Worm (Caenorhabditis elegans) whole organism, early embryonic: ENCODE results near the gene F13H8.2.

Source experiments
- B0310.2 ChIP-seq: sonication (generic microtip); optimal IDR thresholded peaks from 2 replicates; lab custom pipeline; 2016; ENCODE audit warnings: mild to moderate bottlenecking, missing genetic modification characterization, missing compliant biosample characterization
- F13C5.2 ChIP-seq: sonication (generic microtip); optimal IDR thresholded peaks from 2 replicates; lab custom pipeline; 2017; ENCODE audit warnings: mild to moderate bottlenecking, missing genetic modification characterization, inconsistent platforms, missing compliant biosample characterization
- aly-1 ChIP-seq: sonication (generic microtip); optimal IDR thresholded peaks from 2 replicates; lab custom pipeline; 2016; ENCODE audit warnings: missing genetic modification characterization, missing compliant biosample characterization
- ama-1 ChIP-seq: fragments of 150-350 bp; optimal IDR thresholded peaks from 2 replicates; lab custom pipeline; 2014
- ceh-13 ChIP-seq: fragments of 200-800 bp; sonication (Bioruptor generic); optimal IDR thresholded peaks from 2 replicates; lab custom pipeline; 2018; ENCODE audit warnings: mild to moderate bottlenecking, missing genetic modification characterization, missing compliant biosample characterization
- ceh-36 ChIP-seq: sonication (generic microtip); optimal IDR thresholded peaks from 2 replicates; lab custom pipeline; 2016; ENCODE audit warnings: missing genetic modification characterization, inconsistent platforms, missing compliant biosample characterization
- ets-7 ChIP-seq: sonication (generic microtip); optimal IDR thresholded peaks from 2 replicates; lab custom pipeline; 2016; ENCODE audit warnings: missing genotype, missing genetic modification characterization, missing compliant biosample characterization
- flt-1 ChIP-seq: fragments of 200-800 bp; sonication (Bioruptor generic); IDR thresholded peaks from 2 replicates; pipeline ENCODE4 v1.3.6; 2022; ENCODE audit warnings: missing genetic modification characterization, missing compliant biosample characterization
- hmbx-1 ChIP-seq: sonication (generic microtip); optimal IDR thresholded peaks from 2 replicates; lab custom pipeline; 2016; ENCODE audit warnings: mild to moderate bottlenecking, missing genetic modification characterization, missing compliant biosample characterization
- hmg-4 ChIP-seq: fragments of 200-800 bp; sonication (Bioruptor generic); optimal IDR thresholded peaks from 2 replicates; lab custom pipeline; 2018; ENCODE audit warnings: mild to moderate bottlenecking, missing genetic modification characterization, missing compliant biosample characterization
- hnd-1 ChIP-seq: sonication (generic microtip); optimal IDR thresholded peaks from 2 replicates; lab custom pipeline; 2016; ENCODE audit warnings: missing genetic modification characterization, missing compliant biosample characterization
- pes-1 ChIP-seq: fragments of 200-800 bp; sonication (Bioruptor generic); IDR thresholded peaks from 2 replicates; pipeline ENCODE4 v1.3.6; 2022; ENCODE audit warnings: missing genetic modification reagents, missing genetic modification characterization, missing compliant biosample characterization
- scrt-1 ChIP-seq: fragments of 200-800 bp; sonication (Bioruptor generic); IDR thresholded peaks from 2 replicates; pipeline ENCODE4 v1.3.6; 2022; ENCODE audit warnings: missing genetic modification characterization, missing compliant biosample characterization
- sea-1 ChIP-seq: fragments of 200-800 bp; sonication (Bioruptor generic); conservative IDR thresholded peaks from 2 replicates; pipeline ENCODE4 v1.3.6; 2022; ENCODE audit warnings: missing genetic modification characterization, missing compliant biosample characterization
- tbx-11 ChIP-seq: fragments of 200-800 bp; sonication (Bioruptor generic); IDR thresholded peaks from 2 replicates; pipeline ENCODE4 v1.3.6; 2022; ENCODE audit warnings: missing genetic modification characterization, missing compliant biosample characterization
- tbx-37 ChIP-seq: fragments of 200-800 bp; sonication (Bioruptor generic); conservative IDR thresholded peaks from 2 replicates; pipeline ENCODE4 v1.3.6; 2022; ENCODE audit warnings: missing genetic modification reagents, missing genetic modification characterization, missing compliant biosample characterization
- tra-4 ChIP-seq: sonication (generic microtip); optimal IDR thresholded peaks from 2 replicates; lab custom pipeline; 2017; ENCODE audit warnings: missing genetic modification characterization, missing compliant biosample characterization

Gene F13H8.2

ce11 chrII:6269805-6270414, at the start of gene F13H8.2:
Gene F13H8.2 (plus strand): TSS chrII:6270364.
- 0 out of 2 replicates have a peak, but pooled peaks have one; percentile 23 for TF ChIP-seq tbx-11
- TF ChIP-seq tra-4 (tag; lab: Kevin White, UChicago), result no peak
- TF ChIP-seq pes-1, result no peak; the same call in 1 of the 2 replicates
- TF ChIP-seq sea-1 (GFP tag; lab: Robert Waterston, UW), result no peak
- peak; percentile 73; the same call in 1 of the 2 replicates for TF ChIP-seq scrt-1 (GFP tag; lab: Robert Waterston, UW)
- TF ChIP-seq F13C5.2 (tag; lab: Kevin White, UChicago), result peak; percentile 28
- no peak for TF ChIP-seq B0310.2 (tag; lab: Kevin White, UChicago)
- peak; percentile 51; the same call in 1 of the 2 replicates for TF ChIP-seq tbx-37
- peak; percentile 47 for TF ChIP-seq ceh-36 (tag; lab: Kevin White, UChicago)
- peak; percentile 23; the same call in 1 of the 2 replicates for TF ChIP-seq flt-1 (GFP tag; lab: Robert Waterston, UW)
- no peak for TF ChIP-seq hmg-4 (GFP tag; lab: Kevin White, UChicago)

ce11 chrII:6221470-6221869, 48.7 kb upstream of the F13H8.2 start:
- TF ChIP-seq ama-1 (no peak), aly-1 (tag; lab: Kevin White, UChicago) (no peak), ets-7 (tag; lab: Kevin White, UChicago) (no peak)

DNA sequence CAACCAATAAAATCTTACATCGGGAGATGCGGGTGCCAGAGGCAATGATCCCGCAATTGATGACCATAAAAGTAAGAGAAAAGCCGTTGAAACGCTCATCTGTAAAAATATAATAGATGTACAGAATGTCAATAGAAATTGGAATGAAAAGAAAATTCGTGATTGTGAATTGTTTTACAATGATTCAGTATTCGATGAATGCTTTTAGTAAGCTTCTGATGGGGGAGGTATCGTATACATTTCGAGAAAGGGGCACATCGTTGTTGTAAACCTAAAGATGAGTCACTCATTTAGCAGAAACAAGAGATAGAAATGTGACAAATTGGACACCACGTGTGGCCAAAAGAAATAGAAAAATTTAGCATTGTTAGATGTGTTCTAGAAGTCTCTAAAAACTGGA, 47.6 kb upstream of the F13H8.2 start, which contains the start of gene C30B5.6:
TSS of gene C30B5.6 (minus strand) at position 101 of the 400 bp plus-strand sequence.
- no peak for TF ChIP-seq ceh-13 (GFP tag; lab: Kevin White, UChicago)
- no peak for TF ChIP-seq tbx-11
- TF ChIP-seq ceh-36 (tag; lab: Kevin White, UChicago), result no peak
- no peak for TF ChIP-seq aly-1 (tag; lab: Kevin White, UChicago)
- TF ChIP-seq hmbx-1 (tag; lab: Kevin White, UChicago), result no peak
- TF ChIP-seq ets-7 (tag; lab: Kevin White, UChicago), result no peak
- TF ChIP-seq B0310.2 (tag; lab: Kevin White, UChicago), result no peak
- no peak for TF ChIP-seq hnd-1 (tag; lab: Kevin White, UChicago)
- TF ChIP-seq tbx-37, result no peak
- TF ChIP-seq pes-1, result no peak
- TF ChIP-seq tra-4 (tag; lab: Kevin White, UChicago), result no peak
- no peak for TF ChIP-seq F13C5.2 (tag; lab: Kevin White, UChicago)
- no peak for TF ChIP-seq hmg-4 (GFP tag; lab: Kevin White, UChicago)
- TF ChIP-seq flt-1 (GFP tag; lab: Robert Waterston, UW), result no peak
- no peak for TF ChIP-seq sea-1 (GFP tag; lab: Robert Waterston, UW)
- TF ChIP-seq scrt-1 (GFP tag; lab: Robert Waterston, UW), result no peak
- no peak for TF ChIP-seq ama-1

DNA sequence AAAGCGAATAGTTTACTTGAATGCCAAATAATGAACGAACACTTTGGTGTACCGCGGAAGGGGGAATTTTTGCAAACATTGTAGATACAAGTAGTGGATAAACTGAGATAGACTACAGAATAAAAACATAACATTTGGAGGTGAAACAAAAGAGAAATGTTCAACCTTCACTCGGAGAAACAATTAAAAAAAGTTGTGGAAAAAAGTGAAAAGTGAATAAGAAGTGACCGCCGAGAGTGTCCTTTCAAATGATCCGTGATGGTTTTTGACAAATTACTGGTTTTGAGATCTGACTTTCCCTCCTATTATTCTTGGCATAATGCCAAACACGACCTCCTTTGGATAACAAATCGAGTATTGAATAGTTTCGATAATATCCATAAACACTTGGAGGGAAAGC, 46.4 kb upstream of the F13H8.2 start:
- TF ChIP-seq flt-1 (GFP tag; lab: Robert Waterston, UW) (no peak), tra-4 (tag; lab: Kevin White, UChicago) (no peak), ets-7 (tag; lab: Kevin White, UChicago) (no peak), ama-1 (no peak), sea-1 (GFP tag; lab: Robert Waterston, UW) (no peak), ceh-36 (tag; lab: Kevin White, UChicago) (no peak), F13C5.2 (tag; lab: Kevin White, UChicago) (no peak), pes-1 (no peak), B0310.2 (tag; lab: Kevin White, UChicago) (no peak), scrt-1 (GFP tag; lab: Robert Waterston, UW) (no peak), ceh-13 (GFP tag; lab: Kevin White, UChicago) (no peak), aly-1 (tag; lab: Kevin White, UChicago) (no peak), hnd-1 (tag; lab: Kevin White, UChicago) (no peak), tbx-37 (no peak), hmg-4 (GFP tag; lab: Kevin White, UChicago) (no peak)

DNA sequence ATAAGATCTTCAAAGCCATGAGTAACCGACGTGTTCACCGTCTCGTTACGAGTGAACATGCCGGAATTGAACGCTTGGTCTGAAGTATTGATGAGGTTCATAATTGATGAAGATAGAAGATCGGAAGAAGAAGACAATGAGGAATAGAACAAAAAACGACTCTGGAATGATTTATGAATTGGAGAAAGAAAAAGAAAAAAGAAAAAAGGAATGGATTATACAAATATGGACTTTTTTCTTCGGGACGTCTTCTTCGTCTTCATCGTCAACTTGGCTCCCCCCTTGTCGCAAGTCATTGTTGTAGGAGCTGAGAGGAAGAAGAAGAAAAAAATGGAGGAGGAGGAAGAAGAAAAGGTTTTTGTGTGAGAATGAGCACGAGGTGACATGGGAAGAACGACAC, 43.2 kb upstream of the F13H8.2 start, which contains the start of gene srsy-2:
TSS of gene srsy-2 (minus strand) at position 101 of the 400 bp plus-strand sequence.
- TF ChIP-seq hmbx-1 (tag; lab: Kevin White, UChicago) (no peak), aly-1 (tag; lab: Kevin White, UChicago) (no peak), pes-1 (no peak), ceh-36 (tag; lab: Kevin White, UChicago) (no peak), scrt-1 (GFP tag; lab: Robert Waterston, UW) (no peak), ceh-13 (GFP tag; lab: Kevin White, UChicago) (no peak), sea-1 (GFP tag; lab: Robert Waterston, UW) (no peak), ama-1 (no peak), hnd-1 (tag; lab: Kevin White, UChicago) (no peak), ets-7 (tag; lab: Kevin White, UChicago) (no peak), B0310.2 (tag; lab: Kevin White, UChicago) (no peak), tbx-37 (no peak), flt-1 (GFP tag; lab: Robert Waterston, UW) (no peak), tra-4 (tag; lab: Kevin White, UChicago) (no peak), tbx-11 (no peak), F13C5.2 (tag; lab: Kevin White, UChicago) (no peak), hmg-4 (GFP tag; lab: Kevin White, UChicago) (no peak)

ce11 chrII:6230116-6230515, 40.0 kb upstream of the F13H8.2 start:
- TF ChIP-seq sea-1 (GFP tag; lab: Robert Waterston, UW) (no peak), flt-1 (GFP tag; lab: Robert Waterston, UW) (no peak), ama-1 (no peak), ceh-13 (GFP tag; lab: Kevin White, UChicago) (no peak), B0310.2 (tag; lab: Kevin White, UChicago) (no peak), scrt-1 (GFP tag; lab: Robert Waterston, UW) (no peak), tbx-37 (no peak), hmg-4 (GFP tag; lab: Kevin White, UChicago) (no peak), tra-4 (tag; lab: Kevin White, UChicago) (no peak), hnd-1 (tag; lab: Kevin White, UChicago) (no peak), aly-1 (tag; lab: Kevin White, UChicago) (no peak), tbx-11 (no peak)
